Fruit fly (Drosophila melanogaster): ENCODE measurements around the gene CG5149.

CG5149 gene

DNA sequence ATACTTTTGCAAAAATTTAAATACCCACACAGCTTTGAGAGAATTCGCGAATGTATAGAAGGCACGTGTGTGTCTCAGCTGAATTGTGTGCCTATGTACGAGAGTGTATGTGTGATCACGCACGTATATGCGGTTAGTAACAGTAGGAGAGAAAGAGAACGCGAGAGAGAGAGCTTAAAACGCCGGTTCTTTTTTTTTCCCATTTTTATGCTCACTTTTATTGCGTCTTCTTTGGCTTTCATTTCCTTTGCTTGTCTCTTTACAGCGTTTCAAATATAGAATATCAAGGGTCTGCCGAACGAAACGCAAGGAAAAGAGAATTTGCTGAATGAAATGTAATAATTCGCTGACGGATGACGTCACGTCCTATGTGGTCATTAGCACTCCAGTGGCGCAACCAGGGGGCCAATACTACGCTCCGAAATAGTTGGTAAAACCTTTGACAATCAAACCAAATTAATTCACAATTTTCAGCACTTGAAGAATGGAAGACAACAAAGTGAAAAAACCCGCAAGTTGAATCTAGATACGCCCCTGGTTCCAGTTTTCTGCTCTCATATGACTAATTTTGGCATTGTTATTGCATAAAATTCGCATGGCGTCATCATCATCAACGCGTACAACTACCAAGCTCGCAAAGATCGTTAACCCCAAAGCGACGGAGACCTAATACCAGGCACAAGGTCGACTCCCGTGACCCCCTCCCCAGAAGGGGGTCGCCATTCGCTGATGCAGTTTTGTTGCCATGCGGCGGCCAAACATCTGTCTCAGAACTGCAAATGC lies 37.0 kb upstream of the CG5149 start (continued):
- TF ChIP-seq btn (GFP tag; optimal IDR thresholded peaks at IDR 0.05) (no peak), CG11093 (GFP tag; IDR thresholded peaks at IDR 0.05) (no peak), CG7963 (GFP tag; IDR thresholded peaks at IDR 0.05; ENCODE audit: partially characterized antibody) (no peak), cg (GFP tag; optimal IDR thresholded peaks at IDR 0.05) (peak; percentile 47), ATbp (GFP tag; optimal IDR thresholded peaks at IDR 0.05) (no peak), CG3407 (GFP tag; optimal IDR thresholded peaks at IDR 0.05) (no peak), pzg (GFP tag; optimal IDR thresholded peaks at IDR 0.05) (peak; percentile 6), vfl (GFP tag; optimal IDR thresholded peaks at IDR 0.05) (peak; percentile 77), GATAe (GFP tag; conservative IDR thresholded peaks at IDR 0.05) (no peak), cad (GFP tag; optimal IDR thresholded peaks at IDR 0.05) (no peak), gcm (GFP tag; optimal IDR thresholded peaks at IDR 0.05) (no peak), hth (optimal IDR thresholded peaks at IDR 0.05) (no peak), gsb-n (tag; optimal IDR thresholded peaks at IDR 0.05) (no peak), CG7556 (GFP tag; optimal IDR thresholded peaks at IDR 0.05) (peak; percentile 53), lola (GFP tag; optimal IDR thresholded peaks at IDR 0.05) (no peak), CG7786 (GFP tag; optimal IDR thresholded peaks at IDR 0.05) (peak; percentile 87), CG2875 (GFP tag; optimal IDR thresholded peaks at IDR 0.05) (no peak), Six4 (GFP tag; optimal IDR thresholded peaks at IDR 0.05) (no peak), Atf3 (GFP tag; optimal IDR thresholded peaks at IDR 0.05) (peak; percentile 28), dpn (GFP tag; optimal IDR thresholded peaks at IDR 0.05) (peak; percentile 56 to 61), CG3995 (GFP tag; optimal IDR thresholded peaks at IDR 0.05) (peak; percentile 34), CG10543 (GFP tag; optimal IDR thresholded peaks at IDR 0.05) (no peak), CG11560 (tag; IDR thresholded peaks at IDR 0.05) (no peak), CG9797 (GFP tag; optimal IDR thresholded peaks at IDR 0.05) (no peak), CG30020 (tag; optimal IDR thresholded peaks at IDR 0.05) (no peak), CG14667 (GFP tag; IDR thresholded peaks at IDR 0.05) (peak; percentile 31; the same call in 1 of the 2 replicates), rib (GFP tag; IDR thresholded peaks at IDR 0.05) (peak; percentile 75), al (GFP tag; IDR thresholded peaks at IDR 0.05) (peak; percentile 84), TFAM (GFP tag; optimal IDR thresholded peaks at IDR 0.05) (no peak), az2 (GFP tag; optimal IDR thresholded peaks at IDR 0.05) (peak; percentile 32), onecut (GFP tag; IDR thresholded peaks at IDR 0.05) (peak; percentile 6; the same call in 1 of the 2 replicates), tll (GFP tag; optimal IDR thresholded peaks at IDR 0.05) (no peak), en (GFP tag; optimal IDR thresholded peaks at IDR 0.05) (no peak), pnt (GFP tag; optimal IDR thresholded peaks at IDR 0.05) (peak; percentile 15), Nf-YC (tag; optimal IDR thresholded peaks at IDR 0.05) (no peak), MTF-1 (GFP tag; optimal IDR thresholded peaks at IDR 0.05; ENCODE audit: borderline replicate concordance) (peak; percentile 5), CG5953 (GFP tag; IDR thresholded peaks at IDR 0.05) (no peak), CG2120 (GFP tag; optimal IDR thresholded peaks at IDR 0.05) (peak; percentile 96), CG11504 (tag; optimal IDR thresholded peaks at IDR 0.05) (peak; percentile 9), Hand (GFP tag; optimal IDR thresholded peaks at IDR 0.05) (peak; percentile 54), cwo (GFP tag; optimal IDR thresholded peaks at IDR 0.05) (peak; percentile 8), CG2678 (tag; optimal IDR thresholded peaks at IDR 0.05) (peak; percentile 68), ara (GFP tag; IDR thresholded peaks at IDR 0.05) (no peak), trem (tag; optimal IDR thresholded peaks at IDR 0.05) (no peak), ash1 (GFP tag; optimal IDR thresholded peaks at IDR 0.05) (no peak), Spps (tag; optimal IDR thresholded peaks at IDR 0.05) (no peak), CG7839 (tag; optimal IDR thresholded peaks at IDR 0.05) (peak; percentile 61), bbx (GFP tag; IDR thresholded peaks at IDR 0.05; ENCODE audit: partially characterized antibody) (no peak), NC2β (GFP tag; optimal IDR thresholded peaks at IDR 0.05) (no peak)

Data from whole organism, embryonic.